Worm (Caenorhabditis elegans) whole organism, mixed stage, embryonic: ENCODE results near the gene vamp-8.

ENCODE experiments used
- M03D4.4 ChIP-seq: sonication (generic microtip); optimal IDR thresholded peaks from 2 replicates; lab custom pipeline; 2017; ENCODE audit warnings: mild to moderate bottlenecking, missing genetic modification characterization, missing compliant biosample characterization
- bed-3 ChIP-seq: fragments of 200-800 bp; sonication (Bioruptor generic); optimal IDR thresholded peaks from 3 replicates; lab custom pipeline; 2018; ENCODE audit warnings: mild to moderate bottlenecking, missing genetic modification characterization, moderate library complexity, missing compliant biosample characterization
- blmp-1 ChIP-seq: fragments of 150-350 bp; optimal IDR thresholded peaks from 2 replicates; lab custom pipeline; 2014; ENCODE audit warnings: missing biosample characterization, missing genetic modification characterization
- ceh-39 ChIP-seq: fragments of 150-350 bp; optimal IDR thresholded peaks from 2 replicates; lab custom pipeline; 2014; ENCODE audit warnings: missing biosample characterization, missing genetic modification characterization
- ceh-43 ChIP-seq: fragments of 200-800 bp; sonication (Bioruptor generic); optimal IDR thresholded peaks from 2 replicates; lab custom pipeline; 2018; ENCODE audit warnings: mild to moderate bottlenecking, missing genetic modification characterization, moderate library complexity, missing compliant biosample characterization
- ceh-83 ChIP-seq: fragments of 200-800 bp; sonication (Bioruptor generic); optimal IDR thresholded peaks from 2 replicates; lab custom pipeline; 2018; ENCODE audit warnings: mild to moderate bottlenecking, missing genetic modification characterization, missing compliant biosample characterization
- ces-1 ChIP-seq: fragments of 150-350 bp; optimal IDR thresholded peaks from 2 replicates; lab custom pipeline; 2014; ENCODE audit warnings: missing biosample characterization, missing genetic modification reagents, missing genetic modification characterization
- cnd-1 ChIP-seq: fragments of 200-800 bp; sonication (Bioruptor generic); optimal IDR thresholded peaks from 2 replicates; lab custom pipeline; 2018; ENCODE audit warnings: mild to moderate bottlenecking, missing genetic modification characterization, missing compliant biosample characterization
- drap-1 ChIP-seq: fragments of 200-800 bp; sonication (Bioruptor generic); optimal IDR thresholded peaks from 3 replicates; lab custom pipeline; 2018; ENCODE audit warnings: mild to moderate bottlenecking, missing genetic modification characterization, missing compliant biosample characterization
- elt-1 ChIP-seq: sonication (generic microtip); optimal IDR thresholded peaks from 2 replicates; lab custom pipeline; 2017; ENCODE audit warnings: missing genetic modification characterization, mild to moderate bottlenecking, missing compliant biosample characterization, antibody characterized with exemption, moderate library complexity, borderline replicate concordance; ENCODE audit not compliant: insufficient read depth
- elt-3 ChIP-seq: fragments of 150-350 bp; optimal IDR thresholded peaks from 2 replicates; lab custom pipeline; 2014; ENCODE audit warnings: missing biosample characterization, missing genetic modification characterization
- flh-1 ChIP-seq: fragments of 200-800 bp; sonication (Bioruptor generic); optimal IDR thresholded peaks from 2 replicates; lab custom pipeline; 2018; ENCODE audit warnings: mild to moderate bottlenecking, missing genetic modification characterization, moderate library complexity, missing compliant biosample characterization
- ham-2 ChIP-seq: fragments of 200-800 bp; sonication (Bioruptor generic); optimal IDR thresholded peaks from 2 replicates; lab custom pipeline; 2018; ENCODE audit warnings: mild to moderate bottlenecking, missing genetic modification characterization, missing compliant biosample characterization
- hlh-1 ChIP-seq: fragments of 150-350 bp; optimal IDR thresholded peaks from 2 replicates; lab custom pipeline; 2014; ENCODE audit warnings: missing biosample characterization, missing genetic modification reagents, missing genetic modification characterization
- lin-13 ChIP-seq: fragments of 150-350 bp; optimal IDR thresholded peaks from 2 replicates; lab custom pipeline; 2014; ENCODE audit warnings: missing biosample characterization, missing genetic modification characterization
- lin-32 ChIP-seq: fragments of 200-800 bp; sonication (Bioruptor generic); optimal IDR thresholded peaks from 2 replicates; lab custom pipeline; 2018; ENCODE audit warnings: mild to moderate bottlenecking, missing genetic modification characterization, missing compliant biosample characterization
- lsy-2 ChIP-seq: fragments of 150-350 bp; optimal IDR thresholded peaks from 2 replicates; lab custom pipeline; 2014; ENCODE audit warnings: missing biosample characterization, missing genetic modification characterization
- mab-5 ChIP-seq: fragments of 150-350 bp; optimal IDR thresholded peaks from 2 replicates; lab custom pipeline; 2014; ENCODE audit warnings: missing biosample characterization, missing genetic modification characterization
- mep-1 ChIP-seq: fragments of 150-350 bp; optimal IDR thresholded peaks from 2 replicates; lab custom pipeline; 2017; ENCODE audit warnings: missing biosample characterization, missing genetic modification reagents, missing genetic modification characterization, inconsistent platforms
- nhr-12 ChIP-seq: fragments of 150-350 bp; optimal IDR thresholded peaks from 2 replicates; lab custom pipeline; 2014; ENCODE audit warnings: missing biosample characterization, missing genetic modification characterization
- nhr-2 ChIP-seq: fragments of 150-350 bp; optimal IDR thresholded peaks from 2 replicates; lab custom pipeline; 2014; ENCODE audit warnings: missing biosample characterization, missing genetic modification characterization
- nhr-237 ChIP-seq: fragments of 150-350 bp; optimal IDR thresholded peaks from 2 replicates; lab custom pipeline; 2014; ENCODE audit warnings: missing biosample characterization, missing genetic modification characterization
- nhr-28 ChIP-seq: fragments of 150-350 bp; optimal IDR thresholded peaks from 2 replicates; lab custom pipeline; 2014; ENCODE audit warnings: missing biosample characterization, missing genetic modification characterization
- nhr-76 ChIP-seq: sonication (generic microtip); optimal IDR thresholded peaks from 2 replicates; lab custom pipeline; 2017; ENCODE audit warnings: missing biosample characterization, missing genetic modification characterization
- pha-4 ChIP-seq: fragments of 150-350 bp; optimal IDR thresholded peaks from 2 replicates; lab custom pipeline; 2018; ENCODE audit warnings: missing biosample characterization, missing genetic modification reagents, missing genetic modification characterization
- sem-2 ChIP-seq: fragments of 200-800 bp; sonication (Bioruptor generic); optimal IDR thresholded peaks from 2 replicates; lab custom pipeline; 2018; ENCODE audit warnings: mild to moderate bottlenecking, missing genetic modification characterization, missing compliant biosample characterization
- snpc-4 ChIP-seq: fragments of 150-350 bp; optimal IDR thresholded peaks from 2 replicates; lab custom pipeline; 2014; ENCODE audit warnings: missing biosample characterization, missing genetic modification characterization
- sptf-1 ChIP-seq: sonication (generic microtip); optimal IDR thresholded peaks from 2 replicates; lab custom pipeline; 2017; ENCODE audit warnings: mild to moderate bottlenecking, missing genetic modification characterization, moderate library complexity, missing compliant biosample characterization
- tbx-8 ChIP-seq: fragments of 200-800 bp; sonication (Bioruptor generic); optimal IDR thresholded peaks from 2 replicates; lab custom pipeline; 2018; ENCODE audit warnings: mild to moderate bottlenecking, missing genetic modification characterization, moderate library complexity, missing compliant biosample characterization
- unc-120 ChIP-seq: sonication (generic microtip); optimal IDR thresholded peaks from 2 replicates; lab custom pipeline; 2017; ENCODE audit warnings: missing genetic modification characterization, missing compliant biosample characterization; ENCODE audit not compliant: poor library complexity, severe bottlenecking
- unc-39 ChIP-seq: fragments of 150-350 bp; optimal IDR thresholded peaks from 2 replicates; lab custom pipeline; 2014; ENCODE audit warnings: missing biosample characterization, missing genetic modification characterization
- zip-8 ChIP-seq: fragments of 150-350 bp; optimal IDR thresholded peaks from 2 replicates; lab custom pipeline; 2014; ENCODE audit warnings: missing biosample characterization, missing genetic modification characterization
- ztf-11 ChIP-seq: fragments of 150-350 bp; optimal IDR thresholded peaks from 2 replicates; lab custom pipeline; 2014; ENCODE audit warnings: missing biosample characterization, missing genetic modification characterization

vamp-8 gene

ce11 chrIV:13882573-13882972 lies 17.6 kb upstream of the vamp-8 start, which contains the start of gene thoc-7:
thoc-7 (plus strand) TSS chrIV:13882734.
- TF ChIP-seq zip-8 (tag; lab: Kevin White, UChicago): no peak
- no peak for TF ChIP-seq blmp-1
- no peak for TF ChIP-seq nhr-76
- TF ChIP-seq flh-1: no peak
- no peak for TF ChIP-seq bed-3 (GFP tag; lab: Kevin White, UChicago)
- TF ChIP-seq lsy-2 (tag; lab: Kevin White, UChicago): no peak
- no peak for TF ChIP-seq elt-3 (tag; lab: Kevin White, UChicago)
- no peak for TF ChIP-seq sem-2 (GFP tag; lab: Kevin White, UChicago)
- no peak for TF ChIP-seq cnd-1 (tag; lab: Kevin White, UChicago)
- no peak for TF ChIP-seq sptf-1 (tag; lab: Kevin White, UChicago)
- TF ChIP-seq ztf-11 (tag; lab: Kevin White, UChicago): no peak
- no peak for TF ChIP-seq nhr-12
- no peak for TF ChIP-seq M03D4.4 (tag; lab: Kevin White, UChicago)
- TF ChIP-seq drap-1 (GFP tag; lab: Kevin White, UChicago): no peak
- TF ChIP-seq ceh-83 (GFP tag; lab: Kevin White, UChicago): no peak
- TF ChIP-seq ceh-43 (GFP tag; lab: Kevin White, UChicago): no peak
- TF ChIP-seq pha-4 (tag; lab: Kevin White, UChicago): no peak
- no peak for TF ChIP-seq ces-1 (GFP tag; lab: Kevin White, UChicago)
- no peak for TF ChIP-seq elt-1 (tag; lab: Kevin White, UChicago)
- no peak for TF ChIP-seq lin-32

DNA sequence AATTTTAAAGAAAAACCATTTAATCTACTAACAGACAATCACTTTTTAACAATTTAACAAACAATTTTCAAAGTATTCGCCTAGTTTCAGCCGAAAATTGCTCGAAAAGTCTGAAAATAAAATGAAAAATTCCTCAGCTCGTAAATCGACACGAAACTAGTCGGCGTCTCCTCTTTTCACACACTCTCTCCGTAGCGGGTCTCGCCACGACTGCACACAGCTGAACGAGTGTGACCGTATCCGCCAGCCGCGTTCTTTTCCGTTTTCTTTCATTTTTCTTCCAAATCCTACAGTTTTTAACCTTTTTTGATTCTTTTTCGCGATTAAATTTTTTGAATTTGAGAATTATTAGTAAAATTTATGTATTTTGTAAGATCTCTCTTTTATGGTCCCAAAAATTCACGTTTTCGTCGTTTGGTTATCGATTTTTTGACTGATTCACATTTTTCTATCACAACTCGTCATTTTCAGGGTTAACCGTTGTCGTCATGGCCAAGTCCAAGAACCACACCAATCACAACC lies 16.8 kb upstream of the vamp-8 start, which contains the start of gene rpl-29:
TSS of gene rpl-29 (plus strand) at position 472 of the 522 bp plus-strand sequence.
- TF ChIP-seq mab-5 (tag; lab: Kevin White, UChicago) (no peak), mep-1 (tag; lab: Kevin White, UChicago) (peak; percentile 54), nhr-237 (tag; lab: Kevin White, UChicago) (peak; percentile 78), nhr-12 (peak; percentile 11), unc-39 (tag; lab: Kevin White, UChicago) (no peak), pha-4 (tag; lab: Kevin White, UChicago) (peak; percentile 86), nhr-28 (tag; lab: Kevin White, UChicago) (no peak), ztf-11 (tag; lab: Kevin White, UChicago) (no peak), lsy-2 (tag; lab: Kevin White, UChicago) (peak; percentile 99), ceh-39 (peak; percentile 80), ces-1 (GFP tag; lab: Kevin White, UChicago) (peak; percentile 41), hlh-1 (peak; percentile 78), unc-120 (peak; percentile 1), lin-13 (peak; percentile 82)

DNA sequence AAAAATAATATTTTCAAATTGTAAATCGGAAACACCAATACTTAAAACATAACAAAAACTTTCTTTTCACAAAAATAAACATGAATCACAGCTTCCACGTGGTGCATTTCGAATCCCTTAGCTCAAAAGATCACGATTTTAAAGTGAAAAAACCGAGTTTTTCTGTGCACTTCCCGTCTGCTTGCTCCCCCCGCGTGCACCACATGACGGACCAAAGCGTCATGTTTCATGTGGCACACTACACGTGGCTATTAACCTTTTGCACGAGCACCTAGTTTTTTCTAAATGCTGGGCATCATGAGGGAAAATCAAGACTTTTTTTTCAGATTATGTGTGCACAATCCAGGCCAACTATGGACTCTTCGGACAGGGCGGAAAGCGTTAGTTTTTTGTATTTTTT lies 15.8 kb upstream of the vamp-8 start:
- TF ChIP-seq zip-8 (tag; lab: Kevin White, UChicago): no peak
- no peak for TF ChIP-seq nhr-76
- TF ChIP-seq hlh-1: peak; percentile 11
- no peak for TF ChIP-seq flh-1
- TF ChIP-seq lsy-2 (tag; lab: Kevin White, UChicago): no peak
- no peak for TF ChIP-seq ceh-39
- TF ChIP-seq nhr-2 (tag; lab: Kevin White, UChicago): no peak
- no peak for TF ChIP-seq sptf-1 (tag; lab: Kevin White, UChicago)
- TF ChIP-seq unc-120: peak; percentile 5
- no peak for TF ChIP-seq sem-2 (GFP tag; lab: Kevin White, UChicago)
- no peak for TF ChIP-seq nhr-28 (tag; lab: Kevin White, UChicago)
- no peak for TF ChIP-seq bed-3 (GFP tag; lab: Kevin White, UChicago)
- no peak for TF ChIP-seq lin-32
- no peak for TF ChIP-seq elt-3 (tag; lab: Kevin White, UChicago)
- no peak for TF ChIP-seq M03D4.4 (tag; lab: Kevin White, UChicago)
- no peak for TF ChIP-seq mab-5 (tag; lab: Kevin White, UChicago)

ce11 chrIV:13880370-13880769 lies 15.4 kb upstream of the vamp-8 start:
- TF ChIP-seq snpc-4 (no peak), mep-1 (tag; lab: Kevin White, UChicago) (no peak), drap-1 (GFP tag; lab: Kevin White, UChicago) (no peak), ceh-83 (GFP tag; lab: Kevin White, UChicago) (no peak), ham-2 (GFP tag; lab: Kevin White, UChicago) (no peak), cnd-1 (tag; lab: Kevin White, UChicago) (no peak), ztf-11 (tag; lab: Kevin White, UChicago) (no peak), bed-3 (GFP tag; lab: Kevin White, UChicago) (no peak), unc-39 (tag; lab: Kevin White, UChicago) (no peak), M03D4.4 (tag; lab: Kevin White, UChicago) (no peak), sptf-1 (tag; lab: Kevin White, UChicago) (no peak), tbx-8 (GFP tag; lab: Kevin White, UChicago) (no peak), nhr-28 (tag; lab: Kevin White, UChicago) (no peak), ceh-39 (no peak), blmp-1 (no peak), hlh-1 (no peak), elt-1 (tag; lab: Kevin White, UChicago) (no peak)
